Fruit fly (Drosophila melanogaster) whole organism, embryonic: Measurements from ENCODE around the gene mRpL19.

Experiments used
- Atf6 ChIP-seq: fragments of 200-800 bp; sonication (Bioruptor generic); IDR thresholded peaks from 2 replicates; pipeline ENCODE4 v1.3.6; 2022; ENCODE audit warnings: missing biosample characterization, missing genetic modification characterization
- Blimp-1 ChIP-seq: fragments of 200-800 bp; sonication (Bioruptor generic); optimal IDR thresholded peaks from 3 replicates; lab custom pipeline; 2018; ENCODE audit warnings: missing biosample characterization, missing genetic modification characterization, mild to moderate bottlenecking, moderate library complexity, missing genetic modification reagents
- CG10654 ChIP-seq: fragments of 200-800 bp; sonication (Bioruptor generic); optimal IDR thresholded peaks from 2 replicates; lab custom pipeline; 2016; ENCODE audit warnings: missing biosample characterization, missing genetic modification characterization
- CG12299 ChIP-seq: fragments of 200-800 bp; sonication (Bioruptor generic); optimal IDR thresholded peaks from 2 replicates; lab custom pipeline; 2018; ENCODE audit warnings: missing biosample characterization, mild to moderate bottlenecking, missing genetic modification characterization
- CG12659 ChIP-seq: fragments of 200-800 bp; sonication (Bioruptor generic); optimal IDR thresholded peaks from 3 replicates; lab custom pipeline; 2017; ENCODE audit warnings: mild to moderate bottlenecking, missing biosample characterization, missing genetic modification reagents, missing genetic modification characterization
- CG14860 ChIP-seq: fragments of 200-800 bp; sonication (Bioruptor generic); IDR thresholded peaks from 3 replicates; pipeline ENCODE4 v1.3.6; 2022; ENCODE audit warnings: missing biosample characterization, missing genetic modification characterization; ENCODE audit not compliant: partially characterized antibody
- CG15601 ChIP-seq: fragments of 200-800 bp; sonication (Bioruptor generic); optimal IDR thresholded peaks from 3 replicates; lab custom pipeline; 2019; ENCODE audit warnings: missing biosample characterization, mild to moderate bottlenecking, missing genetic modification characterization, moderate library complexity
- CG17568 ChIP-seq: fragments of 200-800 bp; sonication (Bioruptor generic); optimal IDR thresholded peaks from 2 replicates; lab custom pipeline; 2018; ENCODE audit warnings: missing biosample characterization, mild to moderate bottlenecking, missing genetic modification characterization, moderate library complexity
- CG18476 ChIP-seq: fragments of 200-800 bp; sonication (Bioruptor generic); optimal IDR thresholded peaks from 2 replicates; lab custom pipeline; 2016; ENCODE audit warnings: missing biosample characterization, mild to moderate bottlenecking, missing genetic modification characterization
- CG2129 ChIP-seq: fragments of 200-800 bp; sonication (Bioruptor generic); IDR thresholded peaks from 2 replicates; pipeline ENCODE4 v1.3.6; 2022; ENCODE audit warnings: missing biosample characterization, missing genetic modification characterization; ENCODE audit not compliant: partially characterized antibody
- CG31388 ChIP-seq: fragments of 200-800 bp; sonication (Bioruptor generic); optimal IDR thresholded peaks from 2 replicates; lab custom pipeline; 2016; ENCODE audit warnings: missing biosample characterization, missing genetic modification characterization
- CG3163 ChIP-seq: fragments of 200-800 bp; sonication (Bioruptor generic); optimal IDR thresholded peaks from 3 replicates; lab custom pipeline; 2016; ENCODE audit warnings: missing biosample characterization, missing genetic modification characterization
- CG5245 ChIP-seq: fragments of 200-800 bp; sonication (Bioruptor generic); optimal IDR thresholded peaks from 3 replicates; lab custom pipeline; 2016; ENCODE audit warnings: missing biosample characterization, missing genetic modification characterization
- CG6175 ChIP-seq: fragments of 200-800 bp; sonication (Bioruptor generic); IDR thresholded peaks from 3 replicates; pipeline ENCODE4 v1.3.6; 2022; ENCODE audit warnings: missing biosample characterization, missing genetic modification characterization
- CG6683 ChIP-seq: fragments of 200-800 bp; sonication (Bioruptor generic); optimal IDR thresholded peaks from 2 replicates; lab custom pipeline; 2017; ENCODE audit warnings: missing biosample characterization, mild to moderate bottlenecking, missing genetic modification characterization, missing genetic modification reagents
- CG7839 ChIP-seq: fragments of 200-800 bp; sonication (Bioruptor generic); optimal IDR thresholded peaks from 3 replicates; lab custom pipeline; 2018; ENCODE audit warnings: missing biosample characterization, mild to moderate bottlenecking, missing genetic modification characterization, moderate library complexity
- CG7987 ChIP-seq: fragments of 200-800 bp; sonication (Bioruptor generic); optimal IDR thresholded peaks from 2 replicates; lab custom pipeline; 2018; ENCODE audit warnings: missing biosample characterization, mild to moderate bottlenecking, missing genetic modification characterization, moderate library complexity
- CG8359 ChIP-seq: fragments of 200-800 bp; sonication (Bioruptor generic); optimal IDR thresholded peaks from 2 replicates; lab custom pipeline; 2017; ENCODE audit warnings: missing biosample characterization, mild to moderate bottlenecking, missing genetic modification characterization, borderline replicate concordance
- CG8944 ChIP-seq: fragments of 200-800 bp; sonication (Bioruptor generic); optimal IDR thresholded peaks from 3 replicates; lab custom pipeline; 2016; ENCODE audit warnings: missing biosample characterization, missing genetic modification characterization
- Dp ChIP-seq: fragments of 200-800 bp; sonication (Bioruptor generic); optimal IDR thresholded peaks from 2 replicates; lab custom pipeline; 2018; ENCODE audit warnings: missing biosample characterization, mild to moderate bottlenecking, missing genetic modification characterization, moderate library complexity
- E2f2 ChIP-seq: fragments of 200-800 bp; sonication (Bioruptor generic); IDR thresholded peaks from 2 replicates; pipeline ENCODE4 v1.3.6; 2022; ENCODE audit warnings: missing biosample characterization, missing genetic modification characterization
- Fer2 ChIP-seq: fragments of 200-800 bp; sonication (Bioruptor generic); optimal IDR thresholded peaks from 2 replicates; lab custom pipeline; 2018; ENCODE audit warnings: missing biosample characterization, mild to moderate bottlenecking, missing genetic modification characterization, moderate library complexity
- Gsc ChIP-seq: fragments of 200-800 bp; sonication (Bioruptor generic); IDR thresholded peaks from 2 replicates; pipeline ENCODE4 v1.3.6; 2022; ENCODE audit warnings: missing biosample characterization, missing genetic modification characterization
- Hr51 ChIP-seq, 2 experiments: fragments of 200-800 bp; sonication (Bioruptor generic); optimal IDR thresholded peaks; 2 replicates in 1 of 2; 3 replicates in 1 of 2; lab custom pipeline; 2016 to 2018; ENCODE audit warnings: missing biosample characterization in 2 of 2, missing genetic modification characterization in 2 of 2, mild to moderate bottlenecking in 1 of 2, moderate library complexity in 1 of 2
- Max ChIP-seq: fragments of 200-800 bp; sonication (Bioruptor generic); optimal IDR thresholded peaks from 2 replicates; lab custom pipeline; 2016; ENCODE audit warnings: missing biosample characterization, mild to moderate bottlenecking, missing genetic modification characterization
- NC2α ChIP-seq: fragments of 200-800 bp; sonication (Bioruptor generic); optimal IDR thresholded peaks from 2 replicates; lab custom pipeline; 2016; ENCODE audit warnings: missing biosample characterization, missing genetic modification characterization
- Oli ChIP-seq: fragments of 200-800 bp; sonication (Bioruptor generic); optimal IDR thresholded peaks from 2 replicates; lab custom pipeline; 2018; ENCODE audit warnings: missing biosample characterization, mild to moderate bottlenecking, missing genetic modification characterization, moderate library complexity
- Pdp1 ChIP-seq, 2 experiments: fragments of 200-800 bp; sonication (Bioruptor generic); optimal IDR thresholded peaks; 3 replicates each; lab custom pipeline; 2016; ENCODE audit warnings: missing biosample characterization in 2 of 2, missing genetic modification characterization in 2 of 2, mild to moderate bottlenecking in 1 of 2, moderate library complexity in 1 of 2
- TFAM ChIP-seq: fragments of 200-800 bp; sonication (Bioruptor generic); optimal IDR thresholded peaks from 2 replicates; lab custom pipeline; 2017; ENCODE audit warnings: missing biosample characterization, missing genetic modification characterization, inconsistent platforms
- Xrp1 ChIP-seq: fragments of 200-800 bp; sonication (Bioruptor generic); IDR thresholded peaks from 2 replicates; pipeline ENCODE4 v1.3.6; 2022; ENCODE audit warnings: missing biosample characterization, missing genetic modification characterization
- amos ChIP-seq: fragments of 200-800 bp; sonication (Bioruptor generic); IDR thresholded peaks from 2 replicates; pipeline ENCODE4 v1.3.6; 2022; ENCODE audit warnings: missing biosample characterization, missing genetic modification characterization; ENCODE audit not compliant: partially characterized antibody
- btn ChIP-seq: fragments of 200-800 bp; sonication (Bioruptor generic); optimal IDR thresholded peaks from 2 replicates; lab custom pipeline; 2016; ENCODE audit warnings: missing biosample characterization, missing genetic modification characterization
- cad ChIP-seq: fragments of >200 bp; optimal IDR thresholded peaks from 2 replicates; lab custom pipeline; 2017; ENCODE audit warnings: missing biosample characterization, missing genetic modification characterization
- chif ChIP-seq, 2 experiments: fragments of 200-800 bp; sonication (Bioruptor generic); optimal IDR thresholded peaks; 3 replicates each; lab custom pipeline; 2016; ENCODE audit warnings: missing biosample characterization in 2 of 2, missing genetic modification characterization in 2 of 2
- ci ChIP-seq: fragments of 200-800 bp; sonication (Bioruptor generic); IDR thresholded peaks from 3 replicates; pipeline ENCODE4 v1.3.6; 2022; ENCODE audit warnings: missing biosample characterization, missing genetic modification characterization
- en ChIP-seq: fragments of 200-800 bp; sonication (Bioruptor generic); optimal IDR thresholded peaks from 2 replicates; lab custom pipeline; 2016; ENCODE audit warnings: missing biosample characterization, missing genetic modification characterization
- kah ChIP-seq: fragments of 200-800 bp; sonication (Bioruptor generic); optimal IDR thresholded peaks from 2 replicates; lab custom pipeline; 2018; ENCODE audit warnings: missing biosample characterization, mild to moderate bottlenecking, missing genetic modification characterization
- lola ChIP-seq, 3 experiments: fragments of >200 bp in 2 of 3; fragments of 200-800 bp in 1 of 3; sonication (Bioruptor generic) in 1 of 3; optimal IDR thresholded peaks; 2 replicates each; lab custom pipeline; 2017 to 2019; ENCODE audit warnings: missing biosample characterization in 3 of 3, missing genetic modification characterization in 3 of 3, mild to moderate bottlenecking in 1 of 3, moderate library complexity in 1 of 3
- nmo ChIP-seq: fragments of 200-800 bp; sonication (Bioruptor generic); optimal IDR thresholded peaks from 2 replicates; lab custom pipeline; 2018; ENCODE audit warnings: missing biosample characterization, mild to moderate bottlenecking, missing genetic modification characterization, moderate library complexity
- ranshi ChIP-seq: fragments of 200-800 bp; sonication (Bioruptor generic); IDR thresholded peaks from 2 replicates; pipeline ENCODE4 v1.3.6; 2022; ENCODE audit warnings: missing biosample characterization, missing genetic modification characterization
- scrt ChIP-seq: fragments of 200-800 bp; sonication (Bioruptor generic); optimal IDR thresholded peaks from 2 replicates; lab custom pipeline; 2018; ENCODE audit warnings: missing biosample characterization, mild to moderate bottlenecking, missing genetic modification characterization, moderate library complexity
- slp2 ChIP-seq: fragments of 200-800 bp; sonication (Bioruptor generic); optimal IDR thresholded peaks from 2 replicates; lab custom pipeline; 2016; ENCODE audit warnings: missing biosample characterization, missing genetic modification characterization
- sna ChIP-seq: fragments of 200-800 bp; sonication (Bioruptor generic); IDR thresholded peaks from 2 replicates; pipeline ENCODE4 v1.3.6; 2022; ENCODE audit warnings: missing biosample characterization, missing genetic modification characterization; ENCODE audit not compliant: partially characterized antibody
- stc ChIP-seq: fragments of 200-800 bp; sonication (Bioruptor generic); IDR thresholded peaks from 2 replicates; pipeline ENCODE4 v1.3.6; 2022; ENCODE audit warnings: missing biosample characterization, missing genetic modification characterization
- zen ChIP-seq: fragments of 200-800 bp; sonication (Bioruptor generic); optimal IDR thresholded peaks from 3 replicates; lab custom pipeline; 2018; ENCODE audit warnings: missing biosample characterization, mild to moderate bottlenecking, missing genetic modification characterization, moderate library complexity
- zen2 ChIP-seq: fragments of 200-800 bp; sonication (Bioruptor generic); IDR thresholded peaks from 3 replicates; pipeline ENCODE4 v1.3.6; 2022; ENCODE audit warnings: missing biosample characterization, missing genetic modification characterization; ENCODE audit not compliant: partially characterized antibody
- zfh1 ChIP-seq: fragments of 200-800 bp; sonication (Bioruptor generic); IDR thresholded peaks from 3 replicates; pipeline ENCODE4 v1.3.6; 2022; ENCODE audit warnings: missing biosample characterization, missing genetic modification characterization

Gene mRpL19

DNA sequence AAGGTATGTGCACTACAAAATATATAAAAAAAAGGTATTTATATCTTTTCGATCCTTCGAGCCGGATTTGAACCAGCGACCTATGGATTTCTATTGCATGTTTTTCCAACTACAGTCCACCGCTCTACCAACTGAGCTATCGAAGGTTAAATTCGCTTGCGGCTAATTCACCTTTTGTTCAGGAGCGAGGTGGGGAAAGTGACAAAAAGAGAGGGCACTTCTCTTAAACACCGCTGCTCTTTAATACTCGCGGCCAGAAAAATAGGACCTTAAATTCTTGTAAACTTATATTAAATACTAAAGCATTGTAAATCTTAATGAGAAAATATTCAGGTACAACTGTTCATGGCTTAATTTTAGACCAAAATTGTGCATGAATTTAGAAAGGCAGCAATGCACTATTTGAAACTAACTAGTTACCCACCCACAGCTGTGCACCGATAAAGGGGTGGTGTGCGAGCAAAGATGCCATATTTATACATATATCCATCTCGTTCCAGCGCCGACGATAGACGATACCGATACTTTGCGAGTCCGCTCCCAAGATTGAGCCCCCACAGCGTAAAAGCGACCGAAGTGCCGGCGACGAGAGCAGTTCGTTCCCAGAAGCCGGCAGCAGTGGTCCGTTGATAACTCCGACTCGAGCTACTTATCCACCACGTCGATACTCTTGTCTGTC lies 4.7 kb upstream of the mRpL19 start (continued):
- TF ChIP-seq CG12659 (peak; percentile 99), CG6175 (GFP tag; lab: Robert Waterston, UW) (peak; percentile 85), Gsc (GFP tag; lab: Robert Waterston, UW) (no peak; the same call in 1 of the 2 replicates), CG6683 (GFP tag; lab: Kevin White, UChicago) (peak; percentile 97), CG17568 (peak; percentile 98), lola (GFP tag; optimal IDR thresholded peaks at IDR 0.05; lab: Kevin White, UChicago) (peak in 1 of 3 experiments; percentile 96), CG7839 (tag; lab: Kevin White, UChicago) (peak; percentile 98), ranshi (GFP tag; lab: Robert Waterston, UW) (peak; percentile 96), chif (GFP tag; optimal IDR thresholded peaks at IDR 0.05; lab: Kevin White, UChicago) (peak; percentile 95 to 98), amos (GFP tag; lab: Robert Waterston, UW) (peak; percentile 82), Blimp-1 (GFP tag; lab: Kevin White, UChicago) (peak; percentile 97), CG7987 (GFP tag; lab: Kevin White, UChicago) (peak; percentile 96), btn (GFP tag; lab: Kevin White, UChicago) (peak; percentile 95), CG2129 (0 out of 2 replicates have a peak, but pooled peaks have one; percentile 48), Max (peak; percentile 98), en (GFP tag; lab: Kevin White, UChicago) (peak; percentile 96), cad (GFP tag; lab: Kevin White, UChicago) (no peak), CG8944 (GFP tag; lab: Kevin White, UChicago) (peak; percentile 95), sna (no peak; the same call in 1 of the 2 replicates), scrt (peak; percentile 97), CG5245 (peak; percentile 97), zfh1 (peak; percentile 98), zen2 (GFP tag; lab: Robert Waterston, UW) (peak; percentile 53; the same call in 2 of the 3 replicates), Xrp1 (GFP tag; lab: Robert Waterston, UW) (peak; percentile 99), Hr51 (GFP tag; optimal IDR thresholded peaks at IDR 0.05; lab: Kevin White, UChicago) (peak; percentile 97 to 98), CG15601 (peak; percentile 96), Fer2 (tag; lab: Kevin White, UChicago) (peak; percentile 92), Atf6 (GFP tag; lab: Robert Waterston, UW) (peak; percentile 97), kah (GFP tag; lab: Kevin White, UChicago) (peak; percentile 94), CG10654 (GFP tag; lab: Kevin White, UChicago) (peak; percentile 96), CG12299 (tag; lab: Kevin White, UChicago) (peak; percentile 97), slp2 (GFP tag; lab: Kevin White, UChicago) (peak; percentile 96), NC2α (GFP tag; lab: Kevin White, UChicago) (peak; percentile 97), CG18476 (GFP tag; lab: Kevin White, UChicago) (peak; percentile 98), CG14860 (GFP tag; lab: Robert Waterston, UW) (no peak; the same call in 1 of the 3 replicates), Dp (GFP tag; lab: Kevin White, UChicago) (peak; percentile 38), Oli (peak; percentile 98), CG3163 (GFP tag; lab: Kevin White, UChicago) (peak; percentile 100), zen (tag; lab: Kevin White, UChicago) (peak; percentile 96), Pdp1 (GFP tag; optimal IDR thresholded peaks at IDR 0.05; lab: Kevin White, UChicago) (peak; percentile 94 to 97), E2f2 (GFP tag; lab: Robert Waterston, UW) (peak; percentile 84), stc (peak; percentile 98), CG8359 (GFP tag; lab: Kevin White, UChicago) (peak; percentile 92), CG31388 (GFP tag; lab: Kevin White, UChicago) (peak; percentile 94), ci (peak; percentile 99), TFAM (peak; percentile 87), nmo (GFP tag; lab: Kevin White, UChicago) (peak; percentile 98)
